Worm (Caenorhabditis elegans) whole organism, L3 larva: ENCODE measurements around the gene F10E7.6.

Experiments
- ZK546.5 ChIP-seq: sonication (generic microtip); optimal IDR thresholded peaks from 2 replicates; lab custom pipeline; 2017; ENCODE audit warnings: missing biosample characterization, missing genetic modification characterization
- ceh-82 ChIP-seq: fragments of 150-350 bp; optimal IDR thresholded peaks from 2 replicates; lab custom pipeline; 2014; ENCODE audit warnings: missing biosample characterization, missing genetic modification characterization
- egl-27 ChIP-seq: sonication (generic microtip); optimal IDR thresholded peaks from 4 replicates; lab custom pipeline; 2017; ENCODE audit warnings: missing biosample characterization, missing genetic modification reagents, missing genetic modification characterization
- elt-2 ChIP-seq: sonication (generic microtip); optimal IDR thresholded peaks from 2 replicates; lab custom pipeline; 2016; ENCODE audit warnings: missing genetic modification reagents, mild to moderate bottlenecking, missing genetic modification characterization, missing compliant biosample characterization
- fos-1 ChIP-seq: fragments of 150-350 bp; optimal IDR thresholded peaks from 2 replicates; lab custom pipeline; 2014; ENCODE audit warnings: missing biosample characterization, missing genetic modification characterization
- nhr-25 ChIP-seq: sonication (generic microtip); optimal IDR thresholded peaks from 2 replicates; lab custom pipeline; 2017; ENCODE audit warnings: missing biosample characterization, missing genetic modification characterization
- skn-1 ChIP-seq: fragments of 150-350 bp; optimal IDR thresholded peaks from 2 replicates; lab custom pipeline; 2014; ENCODE audit warnings: missing biosample characterization, missing genetic modification characterization

DNA sequence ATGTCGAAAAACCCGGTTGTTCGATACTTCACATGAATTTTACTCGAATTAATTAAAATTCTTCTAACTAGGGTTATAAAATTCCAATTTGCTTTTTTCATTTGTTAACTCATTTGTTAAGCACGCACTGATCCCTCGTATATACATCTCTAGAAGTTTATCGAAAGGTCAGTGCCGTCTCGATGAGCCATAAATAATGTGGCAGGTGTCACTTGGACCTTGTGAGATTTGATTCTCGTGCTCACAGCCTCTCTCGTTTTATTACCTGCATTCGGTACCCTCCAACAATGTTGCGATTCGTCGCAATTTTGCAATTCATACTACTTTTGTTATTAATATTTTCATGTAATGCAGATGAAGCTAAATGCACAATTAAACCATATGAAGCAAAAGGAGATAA is 3.5 kb downstream of the F10E7.6 start, which contains the start of gene spon-1:
- TF ChIP-seq nhr-25 (tag; lab: Kevin White, UChicago) (no peak), egl-27 (tag; lab: Kevin White, UChicago) (no peak), ceh-82 (tag; lab: Kevin White, UChicago) (no peak), skn-1 (no peak), ZK546.5 (tag; lab: Kevin White, UChicago) (no peak), fos-1 (tag; lab: Kevin White, UChicago) (no peak), elt-2 (no peak)
